1 fruit fly cellular context compared by ENCODE assay signal in the genomic region with DNA sequence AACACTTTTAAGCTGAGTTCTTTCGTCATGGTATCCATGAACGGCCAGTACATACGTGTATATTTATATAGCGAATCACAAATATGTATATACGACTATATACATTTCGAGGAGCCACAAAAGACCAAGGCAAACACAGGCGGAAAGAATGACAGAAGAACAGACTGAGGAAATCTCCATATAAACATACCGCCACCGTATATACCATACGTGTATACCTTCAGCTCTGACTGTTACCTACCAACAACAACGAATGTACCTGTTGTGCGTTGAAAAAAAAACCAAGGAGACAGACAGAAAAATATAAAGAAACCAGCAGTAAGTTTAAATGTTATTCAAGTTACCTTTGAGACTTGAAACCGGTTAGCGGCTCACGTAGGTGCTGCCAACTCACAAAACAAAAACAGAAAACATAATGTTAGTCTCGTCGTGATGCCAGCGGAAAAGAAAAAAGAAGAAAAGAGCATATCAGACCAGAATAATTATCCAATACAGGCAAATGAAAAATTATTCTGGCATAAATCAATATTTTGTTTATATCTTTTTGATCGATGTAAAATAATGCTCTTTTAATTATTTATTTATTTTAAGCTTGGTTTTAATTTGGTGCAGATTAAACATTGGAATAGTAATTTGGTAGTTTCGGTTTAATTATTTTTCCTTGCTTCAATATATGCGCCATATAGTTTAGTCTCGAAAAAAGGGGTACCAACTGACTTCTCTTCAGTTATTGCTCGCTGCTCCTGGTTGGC.
TF ChIP-seq lines count a peak whose summit lies in the region.

No protein-coding gene starts in this region.

TF ChIP-seq in whole organism, embryonic, 481 proteins besides CTCF, POLR2A, EP300 and RAD21 (continued from another document):
- TF ChIP-seq CG30431 (GFP tag; optimal IDR thresholded peaks at IDR 0.05; lab: Kevin White, UChicago): no peak
- TF ChIP-seq CG12071 (GFP tag; optimal IDR thresholded peaks at IDR 0.05; lab: Kevin White, UChicago): peak; percentile 0
- TF ChIP-seq sug (tag; optimal IDR thresholded peaks at IDR 0.05; lab: Kevin White, UChicago): peak; percentile 18
- peak; percentile 69 for TF ChIP-seq trem (tag; optimal IDR thresholded peaks at IDR 0.05; lab: Kevin White, UChicago)
- TF ChIP-seq oc (tag; optimal IDR thresholded peaks at IDR 0.05; lab: Kevin White, UChicago): no peak
- TF ChIP-seq NfI (GFP tag; optimal IDR thresholded peaks at IDR 0.05; lab: Kevin White, UChicago): no peak
- no peak for TF ChIP-seq CG7271 (tag; optimal IDR thresholded peaks at IDR 0.05; lab: Kevin White, UChicago)
- no peak for TF ChIP-seq Sox100B (GFP tag; optimal IDR thresholded peaks at IDR 0.05; lab: Kevin White, UChicago)
- TF ChIP-seq hbn (GFP tag; IDR thresholded peaks at IDR 0.05; lab: Robert Waterston, UW; ENCODE audit: partially characterized antibody): no peak
- TF ChIP-seq CG10366 (GFP tag; IDR thresholded peaks at IDR 0.05; lab: Robert Waterston, UW): no peak
- TF ChIP-seq toy (GFP tag; IDR thresholded peaks at IDR 0.05; lab: Robert Waterston, UW): no peak
- TF ChIP-seq BEAF-32 (GFP tag; optimal IDR thresholded peaks at IDR 0.05; lab: Kevin White, UChicago): no peak
- TF ChIP-seq luna (GFP tag; optimal IDR thresholded peaks at IDR 0.05; lab: Kevin White, UChicago): no peak
- no peak for TF ChIP-seq vnd (GFP tag; IDR thresholded peaks at IDR 0.05; lab: Robert Waterston, UW; ENCODE audit: partially characterized antibody)
- peak; percentile 71 for TF ChIP-seq nom (GFP tag; optimal IDR thresholded peaks at IDR 0.05; lab: Kevin White, UChicago)
- peak in 1 of 2 experiments; percentile 15 for TF ChIP-seq Eip74EF (GFP tag; optimal IDR thresholded peaks at IDR 0.05; lab: Kevin White, UChicago)
- TF ChIP-seq Meics (GFP tag; optimal IDR thresholded peaks at IDR 0.05; lab: Kevin White, UChicago): peak; percentile 19
- TF ChIP-seq crp (GFP tag; optimal IDR thresholded peaks at IDR 0.05; lab: Kevin White, UChicago): no peak
- TF ChIP-seq CG8924 (tag; optimal IDR thresholded peaks at IDR 0.05; lab: Kevin White, UChicago): peak; percentile 18
- peak; percentile 60 for TF ChIP-seq lbe (GFP tag; optimal IDR thresholded peaks at IDR 0.05; lab: Kevin White, UChicago)
- no peak for TF ChIP-seq salm (tag; optimal IDR thresholded peaks at IDR 0.05; lab: Kevin White, UChicago)
- TF ChIP-seq CG3995 (GFP tag; optimal IDR thresholded peaks at IDR 0.05; lab: Kevin White, UChicago): no peak
- TF ChIP-seq fd3F (GFP tag; optimal IDR thresholded peaks at IDR 0.05; lab: Kevin White, UChicago): no peak
- TF ChIP-seq kni (GFP tag; optimal IDR thresholded peaks at IDR 0.05; lab: Kevin White, UChicago): peak; percentile 79
- TF ChIP-seq sima (GFP tag; optimal IDR thresholded peaks at IDR 0.05; lab: Kevin White, UChicago): no peak
- peak; percentile 59 for TF ChIP-seq sd (tag; optimal IDR thresholded peaks at IDR 0.05; lab: Kevin White, UChicago)
- TF ChIP-seq CG11695 (GFP tag; IDR thresholded peaks at IDR 0.05; lab: Robert Waterston, UW): no peak
- peak; percentile 1 for TF ChIP-seq Fer3 (tag; optimal IDR thresholded peaks at IDR 0.05; lab: Kevin White, UChicago)
- no peak for TF ChIP-seq twi (tag; optimal IDR thresholded peaks at IDR 0.05; lab: Kevin White, UChicago)
- no peak for TF ChIP-seq CG1603 (tag; optimal IDR thresholded peaks at IDR 0.05; lab: Kevin White, UChicago)
- no peak for TF ChIP-seq row (GFP tag; IDR thresholded peaks at IDR 0.05; lab: Robert Waterston, UW)
- peak; percentile 13 for TF ChIP-seq CG17568 (GFP tag; optimal IDR thresholded peaks at IDR 0.05; lab: Kevin White, UChicago)
- TF ChIP-seq lab (GFP tag; optimal IDR thresholded peaks at IDR 0.05; lab: Kevin White, UChicago): peak; percentile 46
- no peak for TF ChIP-seq CG33213 (GFP tag; optimal IDR thresholded peaks at IDR 0.05; lab: Kevin White, UChicago)
- TF ChIP-seq CG9609 (GFP tag; optimal IDR thresholded peaks at IDR 0.05; lab: Kevin White, UChicago): no peak
- TF ChIP-seq tio (GFP tag; optimal IDR thresholded peaks at IDR 0.05; lab: Kevin White, UChicago): no peak
- TF ChIP-seq CG6791 (GFP tag; IDR thresholded peaks at IDR 0.05; lab: Robert Waterston, UW; ENCODE audit: partially characterized antibody): no peak
- peak; percentile 7 for TF ChIP-seq B-H2 (GFP tag; optimal IDR thresholded peaks at IDR 0.05; lab: Kevin White, UChicago)
- peak; percentile 55 for TF ChIP-seq D19B (GFP tag; optimal IDR thresholded peaks at IDR 0.05; lab: Kevin White, UChicago)
- peak; percentile 26 for TF ChIP-seq gem (tag; optimal IDR thresholded peaks at IDR 0.05; lab: Kevin White, UChicago)
- TF ChIP-seq Med (GFP tag; lab: Kevin White, UChicago): peak; percentile 73
- no peak for TF ChIP-seq CG7745 (tag; optimal IDR thresholded peaks at IDR 0.05; lab: Kevin White, UChicago)
- no peak for TF ChIP-seq Elba2 (GFP tag; optimal IDR thresholded peaks at IDR 0.05; lab: Kevin White, UChicago)
- TF ChIP-seq Xrp1 (GFP tag; IDR thresholded peaks at IDR 0.05; lab: Robert Waterston, UW): no peak
- peak in 1 of 2 experiments; percentile 19 for TF ChIP-seq eve (GFP tag; optimal IDR thresholded peaks at IDR 0.05; lab: Kevin White, UChicago)
- no peak for TF ChIP-seq CG2875 (GFP tag; optimal IDR thresholded peaks at IDR 0.05; lab: Kevin White, UChicago)
- peak; percentile 40 for TF ChIP-seq CG2678 (tag; optimal IDR thresholded peaks at IDR 0.05; lab: Kevin White, UChicago)
- TF ChIP-seq Fer1 (GFP tag; optimal IDR thresholded peaks at IDR 0.05; lab: Kevin White, UChicago): peak; percentile 23
- no peak for TF ChIP-seq CG18262 (tag; optimal IDR thresholded peaks at IDR 0.05; lab: Kevin White, UChicago)
- TF ChIP-seq CG13296 (GFP tag; optimal IDR thresholded peaks at IDR 0.05; lab: Kevin White, UChicago): peak; percentile 28
- no peak for TF ChIP-seq hkb (optimal IDR thresholded peaks at IDR 0.05; lab: Kevin White, UChicago)
- no peak for TF ChIP-seq hkb (GFP tag; IDR thresholded peaks at IDR 0.05; lab: Robert Waterston, UW)
- TF ChIP-seq CG10543 (GFP tag; optimal IDR thresholded peaks at IDR 0.05; lab: Kevin White, UChicago): peak; percentile 25
- no peak for TF ChIP-seq CG12391 (tag; optimal IDR thresholded peaks at IDR 0.05; lab: Kevin White, UChicago)
- no peak for TF ChIP-seq D (optimal IDR thresholded peaks at IDR 0.05; lab: Kevin White, UChicago)
- no peak for TF ChIP-seq D (GFP tag; optimal IDR thresholded peaks at IDR 0.05; lab: Kevin White, UChicago)
- TF ChIP-seq h (optimal IDR thresholded peaks at IDR 0.05; lab: Kevin White, UChicago): no peak
- no peak for TF ChIP-seq otp (GFP tag; IDR thresholded peaks at IDR 0.05; lab: Robert Waterston, UW)
- TF ChIP-seq bigmax (GFP tag; optimal IDR thresholded peaks at IDR 0.05; lab: Kevin White, UChicago): no peak
- TF ChIP-seq CG8944 (GFP tag; optimal IDR thresholded peaks at IDR 0.05; lab: Kevin White, UChicago): no peak
- no peak for TF ChIP-seq pho (GFP tag; optimal IDR thresholded peaks at IDR 0.05; lab: Kevin White, UChicago)
- no peak for TF ChIP-seq CG15011 (GFP tag; optimal IDR thresholded peaks at IDR 0.05; lab: Kevin White, UChicago)
- TF ChIP-seq NFAT (GFP tag; IDR thresholded peaks at IDR 0.05; lab: Robert Waterston, UW): no peak
- TF ChIP-seq CG2129 (GFP tag; IDR thresholded peaks at IDR 0.05; lab: Robert Waterston, UW; ENCODE audit: partially characterized antibody): no peak
- TF ChIP-seq Stat92E (GFP tag; optimal IDR thresholded peaks at IDR 0.05; lab: Kevin White, UChicago): no peak
- TF ChIP-seq sqz (GFP tag; optimal IDR thresholded peaks at IDR 0.05; lab: Kevin White, UChicago): peak; percentile 81
- TF ChIP-seq CG13424 (tag; optimal IDR thresholded peaks at IDR 0.05; lab: Kevin White, UChicago): no peak
- peak; percentile 81; the same call in 1 of the 4 replicates for TF ChIP-seq chinmo (GFP tag; IDR thresholded peaks at IDR 0.05; lab: Robert Waterston, UW; ENCODE audit: partially characterized antibody)
- no peak for TF ChIP-seq Atf-2 (GFP tag; optimal IDR thresholded peaks at IDR 0.05; lab: Kevin White, UChicago)
